Fruit fly (Drosophila melanogaster): ENCODE results near the gene CG14563.

CG14563 gene

DNA sequence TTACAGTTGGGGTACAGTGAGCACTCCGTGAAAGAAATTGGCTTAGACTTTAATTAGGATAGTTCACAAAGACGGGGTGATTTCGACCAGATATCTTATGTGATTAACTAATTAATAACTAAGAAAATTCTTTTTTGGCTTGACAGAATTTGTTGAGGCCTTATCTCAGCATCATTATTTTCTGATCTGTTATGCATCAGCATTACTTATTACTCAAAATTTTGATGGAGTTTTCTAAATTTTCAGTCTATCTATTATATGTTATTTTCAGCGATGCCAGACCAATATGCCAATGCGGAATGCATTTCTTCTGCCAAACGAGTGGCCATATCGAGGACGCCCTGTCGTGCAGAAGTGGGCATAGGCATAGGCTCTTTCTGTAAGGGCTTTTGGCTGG, 41.4 kb upstream of the CG14563 start (continued):
- TF ChIP-seq CG1602 (GFP tag; optimal IDR thresholded peaks at IDR 0.05) (no peak), CG18262 (tag; optimal IDR thresholded peaks at IDR 0.05) (peak; percentile 33), CG17361 (GFP tag; IDR thresholded peaks at IDR 0.05) (peak; percentile 25; the same call in 1 of the 3 replicates), nom (GFP tag; optimal IDR thresholded peaks at IDR 0.05) (peak; percentile 25)

DNA sequence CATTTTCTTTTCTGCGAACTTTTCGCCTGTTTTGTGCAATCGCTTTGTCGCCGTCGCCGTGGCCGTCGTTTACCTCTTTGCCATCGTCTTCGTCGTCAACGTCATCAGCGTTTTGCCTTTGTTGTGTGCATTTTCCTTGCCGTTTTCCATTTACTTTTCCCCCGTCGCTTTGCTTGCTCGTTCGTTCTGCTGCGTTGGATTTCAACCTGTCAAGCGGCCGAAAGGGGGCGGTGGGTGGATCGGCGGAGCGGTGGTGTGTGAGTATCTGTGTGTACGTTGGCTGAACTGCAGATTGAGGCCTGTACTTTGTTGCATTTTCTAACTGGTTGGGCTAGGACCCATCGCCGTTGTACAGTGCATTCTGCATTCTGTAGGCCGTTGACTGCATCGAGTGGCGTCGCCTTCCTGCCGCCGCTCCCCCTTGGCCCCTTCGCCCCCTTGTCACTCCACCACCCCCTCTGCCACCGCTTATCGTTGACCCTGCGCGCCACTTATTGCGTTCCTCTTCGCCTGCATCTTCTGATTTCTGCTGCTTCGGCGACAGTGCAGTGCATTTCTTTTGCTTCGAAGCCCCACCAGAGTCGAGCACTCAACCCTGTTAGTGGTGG, 40.9 kb upstream of the CG14563 start:
- TF ChIP-seq CG11456 (GFP tag; IDR thresholded peaks at IDR 0.05) (0 out of 3 replicates have a peak, but pooled peaks have one; percentile 34), cas (GFP tag; IDR thresholded peaks at IDR 0.05) (no peak), CTCF (GFP tag; optimal IDR thresholded peaks at IDR 0.05) (no peak), crol (GFP tag; IDR thresholded peaks at IDR 0.05) (peak; percentile 82), CG11247 (GFP tag; IDR thresholded peaks at IDR 0.05) (0 out of 2 replicates have a peak, but pooled peaks have one; percentile 26), pfk (GFP tag; optimal IDR thresholded peaks at IDR 0.05) (no peak), Ets65A (GFP tag) (peak; percentile 29), cwo (GFP tag; optimal IDR thresholded peaks at IDR 0.05) (no peak)

- 0 out of 2 replicates have a peak, but pooled peaks have one; percentile 7 for TF ChIP-seq Xrp1 (GFP tag; IDR thresholded peaks at IDR 0.05)
- TF ChIP-seq CrebB (tag; optimal IDR thresholded peaks at IDR 0.05) = no peak
- TF ChIP-seq eve (GFP tag; optimal IDR thresholded peaks at IDR 0.05) = peak in 1 of 2 experiments; percentile 25
- TF ChIP-seq sens (GFP tag) = peak; percentile 65
Observed at dm6 chr3L:21882075-21882474, 39.9 kb upstream of the CG14563 start.

dm6 chr3L:21880398-21880810, 38.2 kb upstream of the CG14563 start:
- peak; percentile 95 for TF ChIP-seq C15 (GFP tag; IDR thresholded peaks at IDR 0.05)
- peak; percentile 97 for TF ChIP-seq CG14050 (GFP tag; IDR thresholded peaks at IDR 0.05)
- peak; percentile 93 for TF ChIP-seq CG9817 (tag; optimal IDR thresholded peaks at IDR 0.05)
- TF ChIP-seq CG4617 (GFP tag; optimal IDR thresholded peaks at IDR 0.05; ENCODE audit: borderline replicate concordance) = peak; percentile 98
- TF ChIP-seq cad (GFP tag; optimal IDR thresholded peaks at IDR 0.05) = no peak
- TF ChIP-seq ATbp (GFP tag; optimal IDR thresholded peaks at IDR 0.05) = peak; percentile 96
- TF ChIP-seq hbn (GFP tag; IDR thresholded peaks at IDR 0.05; ENCODE audit: partially characterized antibody) = peak; percentile 31; the same call in 1 of the 2 replicates
- peak; percentile 89 for TF ChIP-seq gcm2 (GFP tag; optimal IDR thresholded peaks at IDR 0.05)
- TF ChIP-seq Eip74EF (GFP tag; optimal IDR thresholded peaks at IDR 0.05) = peak in 1 of 2 experiments; percentile 80
- peak; percentile 98 for TF ChIP-seq CG11093 (GFP tag; IDR thresholded peaks at IDR 0.05)
- TF ChIP-seq emc (GFP tag; optimal IDR thresholded peaks at IDR 0.05) = peak; percentile 92
- peak; percentile 98 for TF ChIP-seq NC2β (GFP tag; optimal IDR thresholded peaks at IDR 0.05)
- peak; percentile 98 for TF ChIP-seq ind (GFP tag; optimal IDR thresholded peaks at IDR 0.05)
- peak; percentile 97 for TF ChIP-seq bcd (GFP tag; optimal IDR thresholded peaks at IDR 0.05)
- peak; percentile 64 for TF ChIP-seq MESR4 (GFP tag; optimal IDR thresholded peaks at IDR 0.05)
- TF ChIP-seq bab2 (GFP tag; optimal IDR thresholded peaks at IDR 0.05) = peak; percentile 98
- TF ChIP-seq YL-1 (GFP tag; optimal IDR thresholded peaks at IDR 0.05) = peak; percentile 85
- TF ChIP-seq CG13624 (GFP tag; optimal IDR thresholded peaks at IDR 0.05) = peak; percentile 96
- 0 out of 2 replicates have a peak, but pooled peaks have one; percentile 17 for TF ChIP-seq CG2129 (GFP tag; IDR thresholded peaks at IDR 0.05; ENCODE audit: partially characterized antibody)
- TF ChIP-seq CG8290 (GFP tag; optimal IDR thresholded peaks at IDR 0.05) = peak; percentile 93
- TF ChIP-seq CG8290 (tag; optimal IDR thresholded peaks at IDR 0.05) = peak; percentile 69 to 99
- TF ChIP-seq Ravus (GFP tag; IDR thresholded peaks at IDR 0.05) = peak; percentile 92
- peak; percentile 98 for TF ChIP-seq CG32532 (GFP tag; IDR thresholded peaks at IDR 0.05)
- TF ChIP-seq CkIIα-i1 (GFP tag; IDR thresholded peaks at IDR 0.05) = peak; percentile 82; the same call in 1 of the 2 replicates
- TF ChIP-seq otp (GFP tag; IDR thresholded peaks at IDR 0.05) = peak; percentile 99
- peak; percentile 88 for TF ChIP-seq ac (GFP tag; optimal IDR thresholded peaks at IDR 0.05)
- peak; percentile 94 for TF ChIP-seq bowl (GFP tag; IDR thresholded peaks at IDR 0.05)
- peak; percentile 99 for TF ChIP-seq shn (GFP tag; optimal IDR thresholded peaks at IDR 0.05)
- peak; percentile 75 for TF ChIP-seq Fer2 (tag; optimal IDR thresholded peaks at IDR 0.05)
- TF ChIP-seq Rx (GFP tag; IDR thresholded peaks at IDR 0.05) = peak; percentile 98
- peak; percentile 90 for TF ChIP-seq odd (GFP tag; optimal IDR thresholded peaks at IDR 0.05)

Measured in whole organism, embryonic.